Fruit fly (Drosophila melanogaster): ENCODE measurements around the gene CG15812.
A peak's percentile ranks its signal among the peaks of the same experiment; 100 is the strongest.

The CG15812 gene

dm6 chr3L:3127544-3127943, 32.2 kb upstream of the CG15812 start, which contains the start of gene promL (continued):
- peak; percentile 47 for TF ChIP-seq CG7839 (tag; optimal IDR thresholded peaks at IDR 0.05)
- TF ChIP-seq CG10209 (GFP tag; optimal IDR thresholded peaks at IDR 0.05) = peak; percentile 44
- no peak for TF ChIP-seq bowl (GFP tag; IDR thresholded peaks at IDR 0.05)
- no peak for TF ChIP-seq cas (GFP tag; IDR thresholded peaks at IDR 0.05)
- peak; percentile 11 for TF ChIP-seq chn (GFP tag; optimal IDR thresholded peaks at IDR 0.05)
- peak; percentile 32 for TF ChIP-seq disco-r (GFP tag; optimal IDR thresholded peaks at IDR 0.05)
- no peak for TF ChIP-seq Gsc (GFP tag; IDR thresholded peaks at IDR 0.05)
- TF ChIP-seq CG31388 (GFP tag; optimal IDR thresholded peaks at IDR 0.05) = no peak
- TF ChIP-seq D19A (tag; optimal IDR thresholded peaks at IDR 0.05) = peak; percentile 53
- peak; percentile 11 for TF ChIP-seq Max (GFP tag; optimal IDR thresholded peaks at IDR 0.05)
- TF ChIP-seq Doc3 (GFP tag; IDR thresholded peaks at IDR 0.05; ENCODE audit: partially characterized antibody) = no peak
- no peak for TF ChIP-seq CG15479 (GFP tag; optimal IDR thresholded peaks at IDR 0.05)
- TF ChIP-seq pb (GFP tag; optimal IDR thresholded peaks at IDR 0.05) = peak; percentile 67
- TF ChIP-seq Dfd (GFP tag; optimal IDR thresholded peaks at IDR 0.05) = no peak
- TF ChIP-seq cg (GFP tag; optimal IDR thresholded peaks at IDR 0.05) = peak; percentile 17
- TF ChIP-seq CG8924 (tag; optimal IDR thresholded peaks at IDR 0.05) = peak; percentile 63
- peak; percentile 63 for TF ChIP-seq CG32532 (GFP tag; IDR thresholded peaks at IDR 0.05)
- TF ChIP-seq Lim3 (GFP tag; IDR thresholded peaks at IDR 0.05) = no peak
- no peak for TF ChIP-seq gcm2 (GFP tag; optimal IDR thresholded peaks at IDR 0.05)
- TF ChIP-seq CG10565 (GFP tag; optimal IDR thresholded peaks at IDR 0.05) = no peak
- TF ChIP-seq Myb (GFP tag; optimal IDR thresholded peaks at IDR 0.05) = peak; percentile 99
- no peak for TF ChIP-seq cato (GFP tag; optimal IDR thresholded peaks at IDR 0.05; ENCODE audit: borderline replicate concordance)
- peak; percentile 34 for TF ChIP-seq CG8388 (GFP tag; optimal IDR thresholded peaks at IDR 0.05)
- TF ChIP-seq CG3065 (GFP tag; optimal IDR thresholded peaks at IDR 0.05) = no peak
- no peak for TF ChIP-seq ind (GFP tag; optimal IDR thresholded peaks at IDR 0.05)
- peak; percentile 39 for TF ChIP-seq gem (tag; optimal IDR thresholded peaks at IDR 0.05)
- peak; percentile 95 for TF ChIP-seq pzg (GFP tag; optimal IDR thresholded peaks at IDR 0.05)
- TF ChIP-seq NC2α (GFP tag; optimal IDR thresholded peaks at IDR 0.05) = no peak
- peak; percentile 40 for TF ChIP-seq Deaf1 (tag; optimal IDR thresholded peaks at IDR 0.05)
- TF ChIP-seq CG12942 (GFP tag; optimal IDR thresholded peaks at IDR 0.05) = no peak
- no peak for TF ChIP-seq CG6654 (GFP tag; optimal IDR thresholded peaks at IDR 0.05)
- TF ChIP-seq gce (GFP tag; IDR thresholded peaks at IDR 0.05) = no peak
- no peak for TF ChIP-seq toy (GFP tag; IDR thresholded peaks at IDR 0.05)
- peak; percentile 35; the same call in 1 of the 2 replicates for TF ChIP-seq CG10366 (GFP tag; IDR thresholded peaks at IDR 0.05)
- no peak for TF ChIP-seq CG10274 (GFP tag; optimal IDR thresholded peaks at IDR 0.05)
- peak; percentile 50 for TF ChIP-seq Fer2 (tag; optimal IDR thresholded peaks at IDR 0.05)
- peak; percentile 81 for TF ChIP-seq CG6765 (GFP tag; optimal IDR thresholded peaks at IDR 0.05)
- peak; percentile 77 for TF ChIP-seq Jarid2 (GFP tag; optimal IDR thresholded peaks at IDR 0.05)
- TF ChIP-seq CG34422 (GFP tag; IDR thresholded peaks at IDR 0.05) = peak; percentile 71; the same call in 1 of the 3 replicates
- TF ChIP-seq Dbx (GFP tag; IDR thresholded peaks at IDR 0.05) = peak; percentile 35; the same call in 1 of the 3 replicates
- peak; percentile 65 for TF ChIP-seq nmo (GFP tag; optimal IDR thresholded peaks at IDR 0.05)
- no peak for TF ChIP-seq CG9932 (GFP tag; IDR thresholded peaks at IDR 0.05)
- peak; percentile 66 for TF ChIP-seq CG10431 (GFP tag; optimal IDR thresholded peaks at IDR 0.05)
- TF ChIP-seq CG12236 (GFP tag; optimal IDR thresholded peaks at IDR 0.05) = peak; percentile 6
- TF ChIP-seq CG1603 (tag; optimal IDR thresholded peaks at IDR 0.05) = peak; percentile 83
- TF ChIP-seq MBD-R2 (GFP tag; IDR thresholded peaks at IDR 0.05) = peak; percentile 85
- TF ChIP-seq danr (GFP tag; IDR thresholded peaks at IDR 0.05) = no peak
- peak; percentile 70 for TF ChIP-seq B-H2 (GFP tag; optimal IDR thresholded peaks at IDR 0.05)
